Worm (Caenorhabditis elegans) whole organism, L2 larva: ENCODE data around the gene nex-2.
A peak's percentile ranks its signal among the peaks of the same experiment; 100 is the strongest.

Experiments used
- C34F6.9 ChIP-seq: fragments of 150-350 bp; optimal IDR thresholded peaks from 2 replicates; lab custom pipeline; 2014; ENCODE audit warnings: missing biosample characterization, missing genetic modification characterization
- F13H6.1 ChIP-seq: sonication (generic microtip); optimal IDR thresholded peaks from 2 replicates; lab custom pipeline; 2016; ENCODE audit warnings: missing genetic modification characterization, missing compliant biosample characterization
- R02D3.7 ChIP-seq: fragments of 150-350 bp; optimal IDR thresholded peaks from 2 replicates; lab custom pipeline; 2014; ENCODE audit warnings: missing biosample characterization, missing genetic modification characterization
- Y55F3AM.14 ChIP-seq: fragments of 200-800 bp; sonication (Bioruptor generic); optimal IDR thresholded peaks from 2 replicates; lab custom pipeline; 2018; ENCODE audit warnings: mild to moderate bottlenecking, missing genetic modification characterization, missing compliant biosample characterization
- blmp-1 ChIP-seq: sonication (generic microtip); optimal IDR thresholded peaks from 2 replicates; lab custom pipeline; 2017; ENCODE audit warnings: missing genetic modification characterization, mild to moderate bottlenecking, missing compliant biosample characterization, antibody characterized with exemption, moderate library complexity; ENCODE audit not compliant: insufficient read depth
- ceh-16 ChIP-seq: fragments of 150-350 bp; optimal IDR thresholded peaks from 2 replicates; lab custom pipeline; 2014; ENCODE audit warnings: missing biosample characterization, missing genetic modification characterization
- ceh-82 ChIP-seq: fragments of 150-350 bp; optimal IDR thresholded peaks from 2 replicates; lab custom pipeline; 2014; ENCODE audit warnings: missing biosample characterization, missing genetic modification characterization
- crh-2 ChIP-seq: sonication (generic microtip); optimal IDR thresholded peaks from 2 replicates; lab custom pipeline; 2017; ENCODE audit warnings: missing biosample characterization, missing genetic modification characterization
- egl-27 ChIP-seq: sonication (generic microtip); optimal IDR thresholded peaks from 3 replicates; lab custom pipeline; 2017; ENCODE audit warnings: missing biosample characterization, missing genetic modification reagents, missing genetic modification characterization
- elt-1 ChIP-seq: fragments of 150-350 bp; optimal IDR thresholded peaks from 2 replicates; lab custom pipeline; 2014; ENCODE audit warnings: missing biosample characterization, missing genetic modification characterization
- fos-1 ChIP-seq: fragments of 150-350 bp; optimal IDR thresholded peaks from 2 replicates; lab custom pipeline; 2014; ENCODE audit warnings: missing biosample characterization, missing genetic modification characterization
- gmeb-1 ChIP-seq: fragments of 150-350 bp; optimal IDR thresholded peaks from 2 replicates; lab custom pipeline; 2014; ENCODE audit warnings: missing biosample characterization, missing genetic modification characterization
- lin-13 ChIP-seq: fragments of 150-350 bp; optimal IDR thresholded peaks from 2 replicates; lab custom pipeline; 2014; ENCODE audit warnings: missing biosample characterization, missing genetic modification reagents, missing genetic modification characterization
- lsy-2 ChIP-seq, 2 experiments: fragments of 150-350 bp in 1 of 2; sonication (generic microtip) in 1 of 2; optimal IDR thresholded peaks; 2 replicates each; lab custom pipeline; 2014 to 2017; ENCODE audit warnings: missing biosample characterization in 2 of 2, missing genetic modification characterization in 2 of 2
- mbf-1 ChIP-seq: sonication (generic microtip); optimal IDR thresholded peaks from 2 replicates; lab custom pipeline; 2017; ENCODE audit warnings: missing biosample characterization, missing genetic modification characterization
- mdl-1 ChIP-seq, 2 experiments: fragments of 150-350 bp in 1 of 2; sonication (generic microtip) in 1 of 2; optimal IDR thresholded peaks; 2 replicates each; lab custom pipeline; 2017; ENCODE audit warnings: missing biosample characterization in 2 of 2, missing genetic modification characterization in 2 of 2
- nhr-10 ChIP-seq: sonication (generic microtip); optimal IDR thresholded peaks from 2 replicates; lab custom pipeline; 2017; ENCODE audit warnings: missing biosample characterization, missing genetic modification characterization
- nhr-12 ChIP-seq: fragments of 150-350 bp; optimal IDR thresholded peaks from 2 replicates; lab custom pipeline; 2014; ENCODE audit warnings: missing biosample characterization, missing genetic modification characterization
- nhr-129 ChIP-seq: fragments of 150-350 bp; optimal IDR thresholded peaks from 2 replicates; lab custom pipeline; 2014; ENCODE audit warnings: missing biosample characterization, missing genetic modification characterization
- nhr-21 ChIP-seq: fragments of 150-350 bp; optimal IDR thresholded peaks from 2 replicates; lab custom pipeline; 2014; ENCODE audit warnings: missing biosample characterization, missing genetic modification characterization
- nhr-237 ChIP-seq: fragments of 150-350 bp; optimal IDR thresholded peaks from 2 replicates; lab custom pipeline; 2014; ENCODE audit warnings: missing biosample characterization, missing genetic modification characterization
- nhr-25 ChIP-seq: fragments of 150-350 bp; sonication (generic microtip); optimal IDR thresholded peaks from 3 replicates; lab custom pipeline; 2014; ENCODE audit warnings: missing biosample characterization, missing genetic modification characterization
- nhr-77 ChIP-seq: fragments of 150-350 bp; optimal IDR thresholded peaks from 2 replicates; lab custom pipeline; 2014; ENCODE audit warnings: missing biosample characterization, missing genetic modification characterization
- skn-1 ChIP-seq: sonication (generic microtip); optimal IDR thresholded peaks from 2 replicates; lab custom pipeline; 2017; ENCODE audit warnings: missing biosample characterization, missing genetic modification characterization
- sma-3 ChIP-seq: sonication (generic microtip); optimal IDR thresholded peaks from 2 replicates; lab custom pipeline; 2016; ENCODE audit warnings: missing genetic modification reagents, missing genetic modification characterization, missing compliant biosample characterization
- sma-9 ChIP-seq, 2 experiments: fragments of 150-350 bp in 1 of 2; sonication (generic microtip) in 1 of 2; optimal IDR thresholded peaks; 2 replicates each; lab custom pipeline; 2014 to 2016; ENCODE audit warnings: missing genetic modification characterization in 2 of 2, mild to moderate bottlenecking in 1 of 2, missing biosample characterization in 1 of 2, missing compliant biosample characterization in 1 of 2, missing genetic modification reagents in 1 of 2, moderate library complexity in 1 of 2
- snpc-4 ChIP-seq: fragments of 150-350 bp; optimal IDR thresholded peaks from 2 replicates; lab custom pipeline; 2014; ENCODE audit warnings: missing biosample characterization, missing genetic modification characterization
- unc-39 ChIP-seq: fragments of 150-350 bp; optimal IDR thresholded peaks from 2 replicates; lab custom pipeline; 2014; ENCODE audit warnings: missing biosample characterization, missing genetic modification characterization
- unc-55 ChIP-seq: fragments of 150-350 bp; sonication (generic microtip); optimal IDR thresholded peaks from 3 replicates; lab custom pipeline; 2014; ENCODE audit warnings: missing biosample characterization, missing genetic modification reagents, missing genetic modification characterization
- unc-62 ChIP-seq: fragments of 150-350 bp; optimal IDR thresholded peaks from 2 replicates; lab custom pipeline; 2014; ENCODE audit warnings: missing biosample characterization, missing genetic modification reagents, missing genetic modification characterization
- zag-1 ChIP-seq: fragments of 150-350 bp; optimal IDR thresholded peaks from 2 replicates; lab custom pipeline; 2014; ENCODE audit warnings: missing biosample characterization, missing genetic modification characterization
- ztf-1 ChIP-seq: fragments of 200-800 bp; sonication (Bioruptor generic); conservative IDR thresholded peaks from 2 replicates; pipeline ENCODE4 v1.3.6; 2022; ENCODE audit warnings: missing genetic modification characterization, missing compliant biosample characterization
- ztf-11 ChIP-seq: sonication (generic microtip); optimal IDR thresholded peaks from 2 replicates; lab custom pipeline; 2017; ENCODE audit warnings: missing biosample characterization, missing genetic modification characterization
- ztf-4 ChIP-seq: fragments of 150-350 bp; optimal IDR thresholded peaks from 2 replicates; lab custom pipeline; 2014; ENCODE audit warnings: missing biosample characterization, missing genetic modification characterization

The nex-2 gene

ce11 chrIII:10330372-10331062 is at the start of gene nex-2:
Gene nex-2 (minus strand): TSS chrIII:10330422.
- TF ChIP-seq elt-1 (tag; lab: Kevin White, UChicago) = no peak
- TF ChIP-seq nhr-25 = no peak
- TF ChIP-seq ztf-11 (tag; lab: Kevin White, UChicago) = no peak
- TF ChIP-seq ztf-1 = no peak
- TF ChIP-seq blmp-1 (tag; lab: Kevin White, UChicago) = no peak
- TF ChIP-seq sma-3 = no peak
- no peak for TF ChIP-seq skn-1 (tag; lab: Kevin White, UChicago)
- no peak for TF ChIP-seq Y55F3AM.14
- no peak for TF ChIP-seq egl-27
- no peak for TF ChIP-seq ceh-16 (tag; lab: Kevin White, UChicago)
- no peak for TF ChIP-seq fos-1 (tag; lab: Kevin White, UChicago)
- no peak for TF ChIP-seq ceh-82 (tag; lab: Kevin White, UChicago)

- TF ChIP-seq zag-1 (tag; lab: Kevin White, UChicago) = no peak
- TF ChIP-seq lin-13 (GFP tag; lab: Kevin White, UChicago) = no peak
- TF ChIP-seq lsy-2 (tag; optimal IDR thresholded peaks at IDR 0.05; lab: Kevin White, UChicago) = peak in 1 of 2 experiments; percentile 23
- peak; percentile 82 for TF ChIP-seq crh-2 (tag; lab: Kevin White, UChicago)
- TF ChIP-seq F13H6.1 = peak; percentile 16
- peak; percentile 33 for TF ChIP-seq C34F6.9
- TF ChIP-seq, all 48 proteins: peak for 4
Measured at ce11 chrIII:10379632-10380031, 49.4 kb upstream of the nex-2 start.

- no peak for TF ChIP-seq nhr-12 (tag; lab: Kevin White, UChicago)
- peak; percentile 72 for TF ChIP-seq fos-1 (tag; lab: Kevin White, UChicago)
- peak; percentile 1 for TF ChIP-seq sma-9 (GFP tag; optimal IDR thresholded peaks at IDR 0.05; lab: Kevin White, UChicago)
- no peak for TF ChIP-seq sma-9 (tag; optimal IDR thresholded peaks at IDR 0.05; lab: Kevin White, UChicago)
Measured at ce11 chrIII:10378899-10379298, 48.7 kb upstream of the nex-2 start.

- TF ChIP-seq lsy-2 (tag; optimal IDR thresholded peaks at IDR 0.05; lab: Kevin White, UChicago) (no peak), crh-2 (tag; lab: Kevin White, UChicago) (peak; percentile 19), fos-1 (tag; lab: Kevin White, UChicago) (peak; percentile 85)
Measured at ce11 chrIII:10376041-10376440, 45.8 kb upstream of the nex-2 start.

- TF ChIP-seq ceh-16 (tag; lab: Kevin White, UChicago) (no peak), unc-39 (tag; lab: Kevin White, UChicago) (no peak), gmeb-1 (no peak), R02D3.7 (tag; lab: Kevin White, UChicago) (no peak), ceh-82 (tag; lab: Kevin White, UChicago) (no peak), nhr-237 (tag; lab: Kevin White, UChicago) (no peak), snpc-4 (tag; lab: Kevin White, UChicago) (no peak), nhr-77 (tag; lab: Kevin White, UChicago) (no peak), nhr-21 (tag; lab: Kevin White, UChicago) (no peak), zag-1 (tag; lab: Kevin White, UChicago) (no peak), nhr-10 (tag; lab: Kevin White, UChicago) (no peak), elt-1 (tag; lab: Kevin White, UChicago) (no peak), ztf-11 (tag; lab: Kevin White, UChicago) (no peak), sma-3 (no peak), ztf-4 (no peak)
Measured at ce11 chrIII:10373845-10374244, 43.6 kb upstream of the nex-2 start.

ce11 chrIII:10367355-10367909 is 37.2 kb upstream of the nex-2 start:
- TF ChIP-seq zag-1 (tag; lab: Kevin White, UChicago) = peak; percentile 10
- TF ChIP-seq ceh-16 (tag; lab: Kevin White, UChicago) = no peak
- peak; percentile 45 for TF ChIP-seq C34F6.9
- peak in 1 of 2 experiments; percentile 24 for TF ChIP-seq lsy-2 (tag; optimal IDR thresholded peaks at IDR 0.05; lab: Kevin White, UChicago)
- no peak for TF ChIP-seq mdl-1 (tag; optimal IDR thresholded peaks at IDR 0.05; lab: Kevin White, UChicago)
- TF ChIP-seq sma-9 (GFP tag; optimal IDR thresholded peaks at IDR 0.05; lab: Kevin White, UChicago) = no peak
- TF ChIP-seq sma-9 (tag; optimal IDR thresholded peaks at IDR 0.05; lab: Kevin White, UChicago) = no peak
- TF ChIP-seq R02D3.7 (tag; lab: Kevin White, UChicago) = no peak
- peak; percentile 18 for TF ChIP-seq nhr-129
- no peak for TF ChIP-seq mbf-1 (tag; lab: Kevin White, UChicago)
- TF ChIP-seq unc-55 = peak; percentile 44
- TF ChIP-seq unc-62 = no peak
